Worm (Caenorhabditis elegans) whole organism, L1 larva: Measurements from ENCODE around the gene K04C2.8.
A peak's percentile ranks its signal among the peaks of the same experiment; 100 is the strongest.

ENCODE experiments used
- C16A3.4 ChIP-seq: fragments of 150-350 bp; optimal IDR thresholded peaks from 2 replicates; lab custom pipeline; 2014; ENCODE audit warnings: missing biosample characterization, missing genetic modification characterization
- C34B4.2 ChIP-seq: sonication (generic microtip); optimal IDR thresholded peaks from 2 replicates; lab custom pipeline; 2017; ENCODE audit warnings: mild to moderate bottlenecking, missing genetic modification characterization, missing compliant biosample characterization
- F16B12.6 ChIP-seq: fragments of 150-350 bp; optimal IDR thresholded peaks from 2 replicates; lab custom pipeline; 2014; ENCODE audit warnings: missing biosample characterization, missing genetic modification characterization
- aha-1 ChIP-seq: fragments of 150-350 bp; optimal IDR thresholded peaks from 2 replicates; lab custom pipeline; 2014; ENCODE audit warnings: missing biosample characterization, missing genetic modification characterization
- aly-2 ChIP-seq: fragments of 150-350 bp; optimal IDR thresholded peaks from 2 replicates; lab custom pipeline; 2014; ENCODE audit warnings: missing biosample characterization, missing genetic modification characterization
- blmp-1 ChIP-seq: fragments of 150-350 bp; optimal IDR thresholded peaks from 2 replicates; lab custom pipeline; 2014; ENCODE audit warnings: missing biosample characterization, missing genetic modification characterization
- ceh-63 ChIP-seq: fragments of 200-800 bp; sonication (Bioruptor generic); optimal IDR thresholded peaks from 2 replicates; lab custom pipeline; 2018; ENCODE audit warnings: mild to moderate bottlenecking, missing genetic modification characterization, missing compliant biosample characterization
- ceh-8 ChIP-seq: fragments of 200-800 bp; sonication (Bioruptor generic); optimal IDR thresholded peaks from 2 replicates; lab custom pipeline; 2018; ENCODE audit warnings: mild to moderate bottlenecking, missing genetic modification characterization, moderate library complexity, missing compliant biosample characterization
- ceh-82 ChIP-seq, 3 experiments: fragments of 150-350 bp in 1 of 3; sonication (generic microtip) in 2 of 3; optimal IDR thresholded peaks; 2 replicates each; lab custom pipeline; 2014 to 2017; ENCODE audit warnings: missing biosample characterization in 3 of 3, missing genetic modification characterization in 3 of 3
- ceh-88 ChIP-seq: fragments of 200-800 bp; sonication (Bioruptor generic); IDR thresholded peaks from 2 replicates; pipeline ENCODE4 v1.3.6; 2022; ENCODE audit warnings: missing genetic modification characterization, missing compliant biosample characterization
- ceh-90 ChIP-seq: sonication (generic microtip); optimal IDR thresholded peaks from 2 replicates; lab custom pipeline; 2016; ENCODE audit warnings: missing genetic modification characterization, missing compliant biosample characterization
- dpl-1 ChIP-seq, 3 experiments: fragments of 150-350 bp in 2 of 3; sonication (generic microtip) in 1 of 3; optimal IDR thresholded peaks; 2 replicates each; lab custom pipeline; 2014 to 2017; ENCODE audit warnings: missing biosample characterization in 3 of 3, missing genetic modification characterization in 3 of 3, missing genetic modification reagents in 3 of 3
- dsc-1 ChIP-seq: sonication (generic microtip); optimal IDR thresholded peaks from 2 replicates; lab custom pipeline; 2016; ENCODE audit warnings: mild to moderate bottlenecking, missing genetic modification characterization, missing compliant biosample characterization
- efl-3 ChIP-seq: fragments of 200-800 bp; sonication (Bioruptor generic); optimal IDR thresholded peaks from 2 replicates; lab custom pipeline; 2018; ENCODE audit warnings: mild to moderate bottlenecking, missing genetic modification characterization, missing compliant biosample characterization
- egl-13 ChIP-seq: sonication (generic microtip); optimal IDR thresholded peaks from 2 replicates; lab custom pipeline; 2016; ENCODE audit warnings: missing genotype, missing genetic modification reagents, missing genetic modification characterization, missing compliant biosample characterization
- elt-3 ChIP-seq, 6 experiments: fragments of 150-350 bp in 1 of 6; sonication (generic microtip); optimal IDR thresholded peaks; 2 replicates each; lab custom pipeline; 2017 to 2018; ENCODE audit warnings: missing biosample characterization in 6 of 6, missing genetic modification characterization in 6 of 6, inconsistent platforms in 1 of 6
- ets-5 ChIP-seq: fragments of 200-800 bp; sonication (Bioruptor generic); IDR thresholded peaks from 2 replicates; pipeline ENCODE4 v1.3.6; 2022; ENCODE audit warnings: missing genetic modification characterization, missing compliant biosample characterization
- fkh-10 ChIP-seq: sonication (generic microtip); optimal IDR thresholded peaks from 2 replicates; lab custom pipeline; 2017; ENCODE audit warnings: missing biosample characterization, missing genetic modification reagents, missing genetic modification characterization
- fkh-4 ChIP-seq: sonication (generic microtip); optimal IDR thresholded peaks from 2 replicates; lab custom pipeline; 2016; ENCODE audit warnings: missing compliant biosample characterization, missing genetic modification characterization, borderline replicate concordance
- fkh-8 ChIP-seq: sonication (generic microtip); optimal IDR thresholded peaks from 2 replicates; lab custom pipeline; 2016; ENCODE audit warnings: mild to moderate bottlenecking, missing genetic modification characterization, missing compliant biosample characterization
- fos-1 ChIP-seq: fragments of 150-350 bp; optimal IDR thresholded peaks from 2 replicates; lab custom pipeline; 2014; ENCODE audit warnings: missing biosample characterization, missing genetic modification characterization
- jun-1 ChIP-seq: fragments of 150-350 bp; optimal IDR thresholded peaks from 2 replicates; lab custom pipeline; 2014; ENCODE audit warnings: missing biosample characterization, missing genetic modification reagents, missing genetic modification characterization
- lin-35 ChIP-seq, 2 experiments: fragments of 150-350 bp; optimal IDR thresholded peaks; 2 replicates each; lab custom pipeline; 2014; ENCODE audit warnings: missing biosample characterization in 2 of 2, missing genetic modification characterization in 2 of 2, missing genetic modification reagents in 2 of 2
- lir-3 ChIP-seq: sonication (generic microtip); optimal IDR thresholded peaks from 2 replicates; lab custom pipeline; 2016; ENCODE audit warnings: mild to moderate bottlenecking, missing genetic modification characterization, moderate library complexity, missing compliant biosample characterization; ENCODE audit not compliant: poor library complexity
- mab-9 ChIP-seq: fragments of 200-800 bp; sonication (Bioruptor generic); IDR thresholded peaks from 2 replicates; pipeline ENCODE4 v1.3.6; 2022; ENCODE audit warnings: missing genetic modification reagents, missing genetic modification characterization, missing compliant biosample characterization
- mef-2 ChIP-seq: fragments of 150-350 bp; optimal IDR thresholded peaks from 2 replicates; lab custom pipeline; 2014; ENCODE audit warnings: missing biosample characterization, missing genetic modification characterization
- mep-1 ChIP-seq: fragments of 150-350 bp; optimal IDR thresholded peaks from 2 replicates; lab custom pipeline; 2014; ENCODE audit warnings: missing biosample characterization, missing genetic modification characterization
- nhr-12 ChIP-seq: sonication (generic microtip); optimal IDR thresholded peaks from 2 replicates; lab custom pipeline; 2017; ENCODE audit warnings: missing biosample characterization, missing genetic modification characterization
- nhr-20 ChIP-seq: sonication (generic microtip); optimal IDR thresholded peaks from 2 replicates; lab custom pipeline; 2016; ENCODE audit warnings: mild to moderate bottlenecking, missing genetic modification characterization, missing compliant biosample characterization
- nhr-71 ChIP-seq: sonication (generic microtip); optimal IDR thresholded peaks from 2 replicates; lab custom pipeline; 2016; ENCODE audit warnings: mild to moderate bottlenecking, missing genetic modification characterization, moderate library complexity, missing compliant biosample characterization
- nhr-76 ChIP-seq: sonication (generic microtip); optimal IDR thresholded peaks from 2 replicates; lab custom pipeline; 2017; ENCODE audit warnings: missing biosample characterization, missing genetic modification characterization
- nhr-84 ChIP-seq: sonication (generic microtip); optimal IDR thresholded peaks from 2 replicates; lab custom pipeline; 2017; ENCODE audit warnings: missing biosample characterization, missing genetic modification characterization
- nhr-85 ChIP-seq: sonication (generic microtip); peaks from one replicate; lab custom pipeline; 2016; ENCODE audit warnings: missing genetic modification characterization, inconsistent platforms, missing compliant biosample characterization
- nhr-90 ChIP-seq: sonication (generic microtip); optimal IDR thresholded peaks from 2 replicates; lab custom pipeline; 2016; ENCODE audit warnings: mild to moderate bottlenecking, missing genetic modification characterization, missing compliant biosample characterization; ENCODE audit not compliant: poor library complexity
- pag-3 ChIP-seq: sonication (generic microtip); optimal IDR thresholded peaks from 2 replicates; lab custom pipeline; 2017; ENCODE audit warnings: missing genetic modification characterization, mild to moderate bottlenecking, missing compliant biosample characterization, antibody characterized with exemption, borderline replicate concordance; ENCODE audit not compliant: insufficient read depth
- pax-3 ChIP-seq: fragments of 200-800 bp; sonication (Bioruptor generic); optimal IDR thresholded peaks from 2 replicates; lab custom pipeline; 2018; ENCODE audit warnings: mild to moderate bottlenecking, missing genetic modification characterization, moderate library complexity, missing compliant biosample characterization
- skn-1 ChIP-seq: fragments of 150-350 bp; optimal IDR thresholded peaks from 2 replicates; lab custom pipeline; 2014; ENCODE audit warnings: missing biosample characterization, missing genetic modification characterization
- snu-23 ChIP-seq: sonication (generic microtip); optimal IDR thresholded peaks from 2 replicates; lab custom pipeline; 2016; ENCODE audit warnings: missing genetic modification characterization, missing compliant biosample characterization
- sox-4 ChIP-seq: sonication (generic microtip); optimal IDR thresholded peaks from 2 replicates; lab custom pipeline; 2016; ENCODE audit warnings: missing genetic modification characterization, missing compliant biosample characterization
- sptf-1 ChIP-seq: fragments of 150-350 bp; optimal IDR thresholded peaks from 2 replicates; lab custom pipeline; 2014; ENCODE audit warnings: missing biosample characterization, missing genetic modification characterization
- swsn-7 ChIP-seq: sonication (generic microtip); optimal IDR thresholded peaks from 2 replicates; lab custom pipeline; 2016; ENCODE audit warnings: missing genetic modification characterization, missing compliant biosample characterization
- tbx-2 ChIP-seq: sonication (generic microtip); optimal IDR thresholded peaks from 2 replicates; lab custom pipeline; 2016; ENCODE audit warnings: missing genetic modification characterization, missing compliant biosample characterization
- tlp-1 ChIP-seq: fragments of 150-350 bp; optimal IDR thresholded peaks from 2 replicates; lab custom pipeline; 2014; ENCODE audit warnings: missing biosample characterization, missing genetic modification characterization
- unc-130 ChIP-seq: fragments of 150-350 bp; optimal IDR thresholded peaks from 2 replicates; lab custom pipeline; 2017; ENCODE audit warnings: missing biosample characterization, missing genetic modification characterization, inconsistent platforms
- unc-30 ChIP-seq: sonication (generic microtip); optimal IDR thresholded peaks from 2 replicates; lab custom pipeline; 2017; ENCODE audit warnings: missing biosample characterization, missing genetic modification characterization
- unc-86 ChIP-seq: sonication (generic microtip); optimal IDR thresholded peaks from 2 replicates; lab custom pipeline; 2016; ENCODE audit warnings: missing genetic modification characterization, missing compliant biosample characterization
- xbp-1 ChIP-seq: sonication (generic microtip); optimal IDR thresholded peaks from 2 replicates; lab custom pipeline; 2016; ENCODE audit warnings: missing genetic modification characterization, missing compliant biosample characterization
- zag-1 ChIP-seq: fragments of 150-350 bp; optimal IDR thresholded peaks from 2 replicates; lab custom pipeline; 2014; ENCODE audit warnings: missing biosample characterization, missing genetic modification characterization
- zip-4 ChIP-seq: fragments of 200-800 bp; sonication (Bioruptor generic); optimal IDR thresholded peaks from 2 replicates; lab custom pipeline; 2018; ENCODE audit warnings: mild to moderate bottlenecking, missing genetic modification characterization, moderate library complexity, missing compliant biosample characterization
- ztf-11 ChIP-seq, 2 experiments: sonication (generic microtip); optimal IDR thresholded peaks; 2 replicates each; lab custom pipeline; 2016 to 2017; ENCODE audit warnings: missing genetic modification characterization in 2 of 2, missing biosample characterization in 1 of 2, missing compliant biosample characterization in 1 of 2
- ztf-4 ChIP-seq: fragments of 150-350 bp; optimal IDR thresholded peaks from 2 replicates; lab custom pipeline; 2014; ENCODE audit warnings: missing biosample characterization, missing genetic modification characterization

K04C2.8 gene

ce11 chrIII:6885889-6886288 lies 15.8 kb downstream of the K04C2.8 start:
- TF ChIP-seq ceh-82 (tag; optimal IDR thresholded peaks at IDR 0.05; lab: Kevin White, UChicago), result no peak
- TF ChIP-seq unc-130 (tag; lab: Kevin White, UChicago), result no peak
- TF ChIP-seq elt-3 (tag; optimal IDR thresholded peaks at IDR 0.05; lab: Kevin White, UChicago), result no peak
- TF ChIP-seq skn-1, result no peak
- TF ChIP-seq xbp-1 (tag; lab: Kevin White, UChicago), result no peak
- no peak for TF ChIP-seq C34B4.2 (tag; lab: Kevin White, UChicago)
- no peak for TF ChIP-seq sox-4 (tag; lab: Kevin White, UChicago)
- TF ChIP-seq egl-13 (tag; lab: Kevin White, UChicago), result no peak
- no peak for TF ChIP-seq F16B12.6 (tag; lab: Kevin White, UChicago)
- TF ChIP-seq mef-2 (tag; lab: Kevin White, UChicago), result no peak
- TF ChIP-seq dpl-1 (GFP tag; optimal IDR thresholded peaks at IDR 0.05; lab: Kevin White, UChicago), result no peak
- TF ChIP-seq nhr-12 (tag; lab: Kevin White, UChicago), result no peak
- TF ChIP-seq ceh-90, result no peak

- TF ChIP-seq unc-86 (tag; lab: Kevin White, UChicago) (peak; percentile 29), aha-1 (tag; lab: Kevin White, UChicago) (no peak), tbx-2 (tag; lab: Kevin White, UChicago) (peak; percentile 40), nhr-20 (tag; lab: Kevin White, UChicago) (peak; percentile 62), zag-1 (no peak), fkh-4 (tag; lab: Kevin White, UChicago) (no peak), blmp-1 (tag; lab: Kevin White, UChicago) (no peak), swsn-7 (tag; lab: Kevin White, UChicago) (peak; percentile 70), ets-5 (GFP tag; lab: Robert Waterston, UW) (no peak), fkh-10 (GFP tag; lab: Kevin White, UChicago) (peak; percentile 37), dsc-1 (peak; percentile 63), ceh-8 (GFP tag; lab: Kevin White, UChicago) (peak; percentile 48), ztf-4 (peak; percentile 38), nhr-90 (tag; lab: Kevin White, UChicago) (peak; percentile 72), mab-9 (GFP tag; lab: Robert Waterston, UW) (no peak), snu-23 (GFP tag; lab: Kevin White, UChicago) (peak; percentile 81), nhr-71 (tag; lab: Kevin White, UChicago) (peak; percentile 72), lir-3 (tag; lab: Kevin White, UChicago) (peak; percentile 62), fkh-8 (peak; percentile 44), C16A3.4 (tag; lab: Kevin White, UChicago) (peak; percentile 70), F16B12.6 (tag; lab: Kevin White, UChicago) (peak; percentile 59), ceh-88 (GFP tag; lab: Robert Waterston, UW) (no peak), aly-2 (tag; lab: Kevin White, UChicago) (peak; percentile 56), pax-3 (tag; lab: Kevin White, UChicago) (no peak), nhr-84 (no peak), fos-1 (tag; lab: Kevin White, UChicago) (peak; percentile 55), C34B4.2 (tag; lab: Kevin White, UChicago) (no peak), ztf-11 (tag; optimal IDR thresholded peaks at IDR 0.05; lab: Kevin White, UChicago) (no peak), lin-35 (GFP tag; optimal IDR thresholded peaks at IDR 0.05; lab: Kevin White, UChicago) (peak; percentile 58 to 80), sox-4 (tag; lab: Kevin White, UChicago) (no peak), mep-1 (tag; lab: Kevin White, UChicago) (peak; percentile 74), nhr-12 (tag; lab: Kevin White, UChicago) (no peak), sptf-1 (tag; lab: Kevin White, UChicago) (no peak), unc-30 (tag; lab: Kevin White, UChicago) (no peak), efl-3 (GFP tag; lab: Kevin White, UChicago) (no peak), jun-1 (tag; lab: Kevin White, UChicago) (peak; percentile 21), pag-3 (tag; lab: Kevin White, UChicago) (no peak), nhr-76 (tag; lab: Kevin White, UChicago) (no peak), skn-1 (peak; percentile 47), zip-4 (GFP tag; lab: Kevin White, UChicago) (no peak), nhr-85 (tag; lab: Kevin White, UChicago) (peak; percentile 48), ceh-63 (GFP tag; lab: Kevin White, UChicago) (no peak), tlp-1 (tag; lab: Kevin White, UChicago) (no peak)
Observed at ce11 chrIII:6887574-6887973, 17.5 kb downstream of the K04C2.8 start.
